Worm (Caenorhabditis elegans): ENCODE results near the gene best-4.

best-4 gene

DNA sequence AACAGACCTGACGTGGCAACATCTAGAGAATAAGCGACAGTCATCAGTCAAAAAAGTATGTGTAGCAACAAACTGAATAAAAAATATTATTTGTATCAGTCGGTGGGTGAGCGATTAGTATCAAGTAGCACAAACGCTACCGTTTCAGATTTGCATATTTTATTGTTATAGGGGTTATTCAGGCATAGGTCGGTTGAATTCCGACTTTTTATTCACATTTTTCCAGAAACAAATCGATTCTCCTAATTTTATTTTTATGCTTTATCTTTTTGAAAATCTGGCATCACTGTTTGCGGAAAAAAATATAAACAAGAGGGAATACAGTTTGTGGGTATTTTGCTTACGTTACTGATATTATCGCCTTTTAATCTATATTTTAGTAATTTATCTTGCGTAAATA lies at the start of gene best-4:
Gene best-4, minus strand, starts transcription at position 101 of the 400 bp plus-strand sequence.
- no peak for TF ChIP-seq ref-1 (GFP tag; conservative IDR thresholded peaks at IDR 0.05)
- TF ChIP-seq flt-1 (GFP tag; IDR thresholded peaks at IDR 0.05), result no peak
- no peak for TF ChIP-seq med-1 (GFP tag; optimal IDR thresholded peaks at IDR 0.05; ENCODE audit: insufficient read depth)
- TF ChIP-seq ztf-23 (GFP tag; IDR thresholded peaks at IDR 0.05), result no peak
- TF ChIP-seq cog-1 (tag; optimal IDR thresholded peaks at IDR 0.05), result no peak
- TF ChIP-seq T22C8.4 (GFP tag; IDR thresholded peaks at IDR 0.05), result no peak
- TF ChIP-seq tab-1 (GFP tag; IDR thresholded peaks at IDR 0.05), result no peak
- no peak for TF ChIP-seq klf-2 (GFP tag; conservative IDR thresholded peaks at IDR 0.05)
- no peak for TF ChIP-seq ztf-29 (GFP tag; IDR thresholded peaks at IDR 0.05)

DNA sequence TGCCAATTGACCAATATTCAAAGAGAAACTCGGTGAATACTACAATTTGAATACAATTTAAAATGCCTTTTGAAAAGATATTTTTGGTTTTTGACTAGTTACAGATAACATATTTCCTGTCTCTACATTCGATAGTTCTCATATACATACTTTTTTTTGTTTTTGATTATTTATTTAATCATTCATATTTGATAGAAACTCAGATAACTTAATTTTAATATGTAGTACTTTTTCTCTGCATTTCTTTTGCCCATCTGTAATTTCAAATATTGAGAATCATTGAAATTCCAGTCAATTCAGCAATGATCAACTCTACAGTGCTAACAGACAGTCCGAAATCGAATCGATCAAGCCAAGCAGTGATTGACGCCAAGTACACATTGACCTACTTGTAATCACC lies 49.3 kb upstream of the best-4 start, which contains the start of gene C23H3.2:
Gene C23H3.2, plus strand, starts transcription at position 301 of the 400 bp plus-strand sequence.
- TF ChIP-seq ref-1 (GFP tag; conservative IDR thresholded peaks at IDR 0.05), result no peak
- no peak for TF ChIP-seq tab-1 (GFP tag; IDR thresholded peaks at IDR 0.05)
- no peak for TF ChIP-seq med-1 (GFP tag; optimal IDR thresholded peaks at IDR 0.05; ENCODE audit: insufficient read depth)
- no peak for TF ChIP-seq klf-2 (GFP tag; conservative IDR thresholded peaks at IDR 0.05)
- no peak for TF ChIP-seq ztf-23 (GFP tag; IDR thresholded peaks at IDR 0.05)
- TF ChIP-seq cog-1 (tag; optimal IDR thresholded peaks at IDR 0.05), result no peak
- TF ChIP-seq ztf-29 (GFP tag; IDR thresholded peaks at IDR 0.05), result no peak
- TF ChIP-seq T22C8.4 (GFP tag; IDR thresholded peaks at IDR 0.05), result no peak
- TF ChIP-seq flt-1 (GFP tag; IDR thresholded peaks at IDR 0.05), result no peak

DNA sequence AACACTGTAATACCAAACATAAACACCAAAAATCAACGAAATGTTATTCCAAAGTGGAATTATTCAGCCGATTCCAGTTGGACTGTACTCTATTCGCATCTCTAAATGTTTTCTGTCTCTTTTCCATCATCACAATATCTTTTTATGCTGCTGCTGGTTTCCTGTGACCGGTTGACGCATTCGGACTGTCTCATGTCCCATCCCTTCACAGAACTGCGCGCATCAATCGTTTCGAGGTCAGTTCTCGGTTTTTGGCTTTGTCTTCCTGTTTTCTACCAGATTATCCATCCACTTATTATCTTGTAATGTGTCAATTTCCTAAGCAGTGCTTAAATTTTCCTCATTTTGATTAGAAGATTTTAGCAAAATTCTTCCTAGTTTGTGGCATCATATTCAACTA lies 48.4 kb upstream of the best-4 start:
- TF ChIP-seq cog-1 (tag; optimal IDR thresholded peaks at IDR 0.05) (no peak), tab-1 (GFP tag; IDR thresholded peaks at IDR 0.05) (no peak), ref-1 (GFP tag; conservative IDR thresholded peaks at IDR 0.05) (no peak), flt-1 (GFP tag; IDR thresholded peaks at IDR 0.05) (no peak), ztf-29 (GFP tag; IDR thresholded peaks at IDR 0.05) (no peak), ztf-23 (GFP tag; IDR thresholded peaks at IDR 0.05) (no peak)

DNA sequence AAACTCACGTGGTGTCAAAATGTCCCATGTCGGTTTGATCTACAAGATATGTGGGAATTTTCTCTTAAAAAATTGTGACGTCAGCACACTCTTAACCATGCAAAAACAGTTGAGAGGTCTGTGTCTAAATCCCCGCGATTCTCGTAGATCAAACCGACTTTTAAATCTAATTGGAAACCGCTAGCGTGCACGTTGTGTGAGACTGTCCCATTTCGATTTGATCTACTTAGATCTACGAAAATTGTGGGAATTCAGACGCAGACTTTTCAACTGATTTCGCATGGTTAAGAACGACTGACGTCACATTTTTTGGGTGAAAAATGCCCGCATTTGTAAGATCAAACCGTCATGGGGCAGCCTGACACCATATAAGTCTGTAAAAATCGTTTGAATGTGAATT lies 46.2 kb upstream of the best-4 start:
- TF ChIP-seq tab-1 (GFP tag; IDR thresholded peaks at IDR 0.05) (no peak), ztf-29 (GFP tag; IDR thresholded peaks at IDR 0.05) (no peak), ref-1 (GFP tag; conservative IDR thresholded peaks at IDR 0.05) (no peak), med-1 (GFP tag; optimal IDR thresholded peaks at IDR 0.05; ENCODE audit: insufficient read depth) (no peak)

DNA sequence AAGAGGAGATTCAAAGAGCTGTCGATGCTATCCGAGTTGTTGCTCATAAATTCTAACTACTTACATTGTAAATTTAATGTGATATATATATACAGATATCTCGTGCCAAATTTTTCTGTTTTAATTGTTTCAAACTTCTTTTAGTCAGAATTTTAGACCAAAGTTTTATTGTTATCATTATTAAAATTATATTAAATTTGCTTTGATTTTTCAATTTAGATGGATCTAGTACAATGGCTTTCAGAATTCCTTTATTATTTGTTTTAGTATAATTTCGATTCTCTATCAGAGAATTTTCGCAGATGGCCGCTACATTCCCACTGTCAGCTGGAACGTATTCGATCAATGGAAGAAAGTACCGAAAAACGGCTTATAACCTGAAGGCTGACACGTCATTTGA lies 45.7 kb upstream of the best-4 start, which contains the start of gene ascc-1:
Gene ascc-1, plus strand, starts transcription at position 301 of the 400 bp plus-strand sequence.
- no peak for TF ChIP-seq ztf-23 (GFP tag; IDR thresholded peaks at IDR 0.05)
- TF ChIP-seq ztf-29 (GFP tag; IDR thresholded peaks at IDR 0.05), result no peak
- no peak for TF ChIP-seq cog-1 (tag; optimal IDR thresholded peaks at IDR 0.05)
- TF ChIP-seq klf-2 (GFP tag; conservative IDR thresholded peaks at IDR 0.05), result no peak
- no peak for TF ChIP-seq med-1 (GFP tag; optimal IDR thresholded peaks at IDR 0.05; ENCODE audit: insufficient read depth)
- TF ChIP-seq tab-1 (GFP tag; IDR thresholded peaks at IDR 0.05), result no peak
- TF ChIP-seq T22C8.4 (GFP tag; IDR thresholded peaks at IDR 0.05), result no peak
- no peak for TF ChIP-seq flt-1 (GFP tag; IDR thresholded peaks at IDR 0.05)
- no peak for TF ChIP-seq ref-1 (GFP tag; conservative IDR thresholded peaks at IDR 0.05)

DNA sequence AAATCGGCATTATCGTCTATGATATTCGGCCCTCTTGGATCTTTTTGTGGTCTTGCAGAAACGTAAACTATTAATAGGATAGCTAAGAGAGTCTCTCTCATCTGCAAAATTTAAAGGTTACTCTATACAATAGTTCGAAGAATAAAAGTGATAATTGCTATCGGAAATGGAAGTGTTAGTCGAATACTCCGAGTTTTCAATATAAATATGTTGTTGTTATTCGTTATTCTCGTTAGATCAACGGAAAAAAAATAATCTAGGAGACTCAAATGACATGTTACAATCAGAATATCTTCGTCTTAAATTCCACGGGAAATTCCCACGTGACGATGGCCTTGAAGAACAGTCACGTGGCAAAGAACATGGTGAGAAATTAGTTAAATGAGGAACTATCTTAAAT lies 43.5 kb upstream of the best-4 start, which contains the start of gene tre-5:
Gene tre-5, minus strand, starts transcription at position 101 of the 400 bp plus-strand sequence.
- TF ChIP-seq klf-2 (GFP tag; conservative IDR thresholded peaks at IDR 0.05), result no peak

DNA sequence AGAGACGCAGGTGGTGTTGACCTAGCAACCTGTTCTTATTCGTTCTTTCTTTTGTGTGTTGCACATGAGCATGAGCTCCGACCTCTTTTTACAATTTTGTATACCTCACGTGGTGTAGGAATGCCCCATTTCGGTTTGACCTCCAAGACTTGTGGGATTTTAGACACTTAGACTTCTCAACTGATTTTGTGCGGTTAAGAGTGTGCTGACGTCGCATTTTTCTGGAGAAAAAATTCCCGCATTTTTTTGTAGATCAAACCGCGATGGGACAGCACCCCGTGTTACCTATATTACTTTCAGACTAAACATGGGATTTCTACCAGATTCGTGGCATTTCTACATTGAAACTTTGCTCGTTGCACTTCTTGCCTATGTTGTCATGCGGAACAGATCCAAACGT lies 39.7 kb upstream of the best-4 start, which contains the start of gene sptl-1:
Gene sptl-1, plus strand, starts transcription at position 301 of the 400 bp plus-strand sequence.
- TF ChIP-seq ztf-29 (GFP tag; IDR thresholded peaks at IDR 0.05), result no peak
- TF ChIP-seq klf-2 (GFP tag; conservative IDR thresholded peaks at IDR 0.05), result no peak
- TF ChIP-seq ztf-23 (GFP tag; IDR thresholded peaks at IDR 0.05), result no peak
- TF ChIP-seq med-1 (GFP tag; optimal IDR thresholded peaks at IDR 0.05; ENCODE audit: insufficient read depth), result no peak
- TF ChIP-seq ref-1 (GFP tag; conservative IDR thresholded peaks at IDR 0.05), result no peak
- TF ChIP-seq tab-1 (GFP tag; IDR thresholded peaks at IDR 0.05), result no peak
- TF ChIP-seq cog-1 (tag; optimal IDR thresholded peaks at IDR 0.05), result no peak
- no peak for TF ChIP-seq flt-1 (GFP tag; IDR thresholded peaks at IDR 0.05)
- no peak for TF ChIP-seq T22C8.4 (GFP tag; IDR thresholded peaks at IDR 0.05)

DNA sequence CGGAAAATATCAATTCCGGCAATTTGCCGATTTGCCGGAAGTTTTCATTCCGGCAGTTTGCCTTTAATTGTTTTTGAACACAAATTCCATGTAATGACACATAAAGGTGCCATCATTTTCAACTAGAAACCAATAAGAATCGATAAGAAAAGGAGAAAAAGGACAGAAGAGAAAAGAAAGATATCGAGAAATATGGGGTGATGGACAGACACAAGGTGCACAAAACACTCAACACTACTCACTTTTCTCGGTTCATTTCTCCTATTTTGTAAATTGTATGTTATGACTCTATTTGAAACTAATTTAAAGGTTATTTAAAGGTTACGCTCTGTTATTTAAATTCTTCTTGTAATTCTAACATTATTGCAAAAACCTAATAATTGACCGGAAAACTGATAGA lies 39.2 kb upstream of the best-4 start:
- TF ChIP-seq klf-2 (GFP tag; conservative IDR thresholded peaks at IDR 0.05) (no peak), ztf-23 (GFP tag; IDR thresholded peaks at IDR 0.05) (no peak), flt-1 (GFP tag; IDR thresholded peaks at IDR 0.05) (no peak), ztf-29 (GFP tag; IDR thresholded peaks at IDR 0.05) (no peak), med-1 (GFP tag; optimal IDR thresholded peaks at IDR 0.05; ENCODE audit: insufficient read depth) (no peak), ref-1 (GFP tag; conservative IDR thresholded peaks at IDR 0.05) (no peak), cog-1 (tag; optimal IDR thresholded peaks at IDR 0.05) (no peak), tab-1 (GFP tag; IDR thresholded peaks at IDR 0.05) (no peak), T22C8.4 (GFP tag; IDR thresholded peaks at IDR 0.05) (no peak)

DNA sequence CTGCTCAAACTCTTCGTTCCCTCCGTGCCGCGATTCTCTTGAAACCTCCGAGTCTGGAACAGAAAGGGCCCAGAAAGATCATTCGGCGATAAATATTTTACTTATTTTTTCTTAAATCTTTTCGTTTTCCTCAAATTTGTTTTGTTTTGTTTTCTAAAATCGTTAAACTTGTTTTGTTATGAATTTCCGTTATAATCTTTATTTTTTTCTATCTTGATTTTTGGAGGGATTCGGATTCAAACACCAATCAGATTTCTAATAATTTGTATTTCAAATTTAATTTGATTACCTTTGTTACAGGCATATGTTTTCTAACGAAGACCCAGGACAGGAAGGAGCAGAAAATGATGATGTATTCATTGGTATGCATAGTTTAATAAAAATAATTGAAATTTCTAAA lies 35.6 kb upstream of the best-4 start, which contains the start of gene C23H3.5:
Gene C23H3.5, plus strand, starts transcription at position 301 of the 400 bp plus-strand sequence.
- no peak for TF ChIP-seq med-1 (GFP tag; optimal IDR thresholded peaks at IDR 0.05; ENCODE audit: insufficient read depth)
- TF ChIP-seq flt-1 (GFP tag; IDR thresholded peaks at IDR 0.05), result no peak
- TF ChIP-seq ref-1 (GFP tag; conservative IDR thresholded peaks at IDR 0.05), result no peak

DNA sequence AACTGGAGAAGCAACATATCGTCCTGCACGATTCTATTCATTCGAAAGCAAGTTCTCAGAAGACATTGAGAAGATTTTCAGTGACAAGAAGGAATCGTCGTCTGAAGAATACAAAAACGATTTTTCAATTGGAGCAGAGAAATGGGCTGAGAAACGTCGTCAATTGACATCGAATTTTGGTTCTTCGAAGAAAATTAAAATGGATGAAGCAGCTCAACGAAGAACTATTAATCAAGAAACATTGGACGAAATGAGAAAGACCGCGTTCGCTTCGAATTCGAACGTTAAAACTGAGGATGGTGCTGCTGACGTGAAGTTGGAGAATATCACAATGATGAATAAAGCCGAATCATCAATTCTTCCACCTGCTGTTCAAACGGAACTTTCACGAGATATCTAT lies 34.4 kb upstream of the best-4 start, which contains the start of gene rpt-4:
Gene rpt-4, minus strand, starts transcription at position 101 of the 400 bp plus-strand sequence.
- no peak for TF ChIP-seq cog-1 (tag; optimal IDR thresholded peaks at IDR 0.05)
- TF ChIP-seq klf-2 (GFP tag; conservative IDR thresholded peaks at IDR 0.05), result no peak
- TF ChIP-seq ref-1 (GFP tag; conservative IDR thresholded peaks at IDR 0.05), result no peak
- no peak for TF ChIP-seq T22C8.4 (GFP tag; IDR thresholded peaks at IDR 0.05)
- no peak for TF ChIP-seq tab-1 (GFP tag; IDR thresholded peaks at IDR 0.05)
- TF ChIP-seq ztf-29 (GFP tag; IDR thresholded peaks at IDR 0.05), result no peak
- TF ChIP-seq ztf-23 (GFP tag; IDR thresholded peaks at IDR 0.05), result no peak
- no peak for TF ChIP-seq flt-1 (GFP tag; IDR thresholded peaks at IDR 0.05)
- no peak for TF ChIP-seq med-1 (GFP tag; optimal IDR thresholded peaks at IDR 0.05; ENCODE audit: insufficient read depth)

All from whole organism, midembryonic.